Worm (Caenorhabditis elegans) whole organism, young adult: ENCODE measurements around the gene nhr-193.

Source experiments
- F23B12.7 ChIP-seq: sonication (generic microtip); optimal IDR thresholded peaks from 2 replicates; lab custom pipeline; 2017; ENCODE audit warnings: missing genetic modification characterization, mild to moderate bottlenecking, missing compliant biosample characterization, antibody characterized with exemption, moderate library complexity; ENCODE audit not compliant: insufficient read depth
- F39B2.1 ChIP-seq: fragments of 200-800 bp; sonication (Bioruptor generic); IDR thresholded peaks from 2 replicates; pipeline ENCODE4 v1.3.6; 2022; ENCODE audit warnings: missing genetic modification reagents, missing genetic modification characterization, missing compliant biosample characterization
- T26A5.8 ChIP-seq: sonication (generic microtip); optimal IDR thresholded peaks from 2 replicates; lab custom pipeline; 2016; ENCODE audit warnings: missing genetic modification characterization, missing compliant biosample characterization
- ama-1 ChIP-seq, 3 experiments: fragments of 150-350 bp in 1 of 3; sonication (generic microtip) in 2 of 3; optimal IDR thresholded peaks; 2 replicates each; lab custom pipeline; 2014 to 2018; ENCODE audit warnings: missing biosample characterization in 2 of 3, missing genetic modification characterization in 2 of 3, missing genetic modification reagents in 2 of 3
- lin-35 ChIP-seq, 3 experiments: fragments of 150-350 bp in 2 of 3; sonication (generic microtip) in 1 of 3; optimal IDR thresholded peaks; 2 replicates each; lab custom pipeline; 2014 to 2018; ENCODE audit warnings: missing biosample characterization in 3 of 3, missing genetic modification characterization in 3 of 3, missing genetic modification reagents in 3 of 3
- nhr-27 ChIP-seq: fragments of 200-800 bp; sonication (Bioruptor generic); optimal IDR thresholded peaks from 2 replicates; lab custom pipeline; 2018; ENCODE audit warnings: mild to moderate bottlenecking, missing genetic modification characterization, moderate library complexity, missing compliant biosample characterization
- pha-4 ChIP-seq: fragments of 150-350 bp; sonication (generic microtip); optimal IDR thresholded peaks from 2 replicates; lab custom pipeline; 2014; ENCODE audit warnings: missing biosample characterization, missing genetic modification reagents, missing genetic modification characterization
- unc-130 ChIP-seq: sonication (generic microtip); optimal IDR thresholded peaks from 2 replicates; lab custom pipeline; 2016; ENCODE audit warnings: missing genetic modification reagents, missing genetic modification characterization, missing compliant biosample characterization
- unc-62 ChIP-seq: fragments of 150-350 bp; optimal IDR thresholded peaks from 2 replicates; lab custom pipeline; 2014; ENCODE audit warnings: missing biosample characterization, missing genetic modification reagents, missing genetic modification characterization
- xnd-1 ChIP-seq: sonication (generic microtip); optimal IDR thresholded peaks from 2 replicates; lab custom pipeline; 2016; ENCODE audit warnings: missing genotype, missing genetic modification reagents, missing genetic modification characterization, missing compliant biosample characterization
- ztf-22 ChIP-seq: fragments of 200-800 bp; sonication (Bioruptor generic); optimal IDR thresholded peaks from 2 replicates; lab custom pipeline; 2018; ENCODE audit warnings: mild to moderate bottlenecking, missing genetic modification characterization, moderate library complexity, missing compliant biosample characterization

ce11 chrV:16292409-16292808 is 49.7 kb upstream of the nhr-193 start, which contains the start of gene oac-5:
- TF ChIP-seq F23B12.7 (tag; lab: Kevin White, UChicago) = no peak
- no peak for TF ChIP-seq pha-4 (tag; lab: Kevin White, UChicago)
- no peak for TF ChIP-seq xnd-1 (tag; lab: Kevin White, UChicago)
- no peak for TF ChIP-seq nhr-27
- TF ChIP-seq ztf-22 (GFP tag; lab: Kevin White, UChicago) = no peak
- no peak for TF ChIP-seq F39B2.1 (GFP tag; lab: Robert Waterston, UW)
- TF ChIP-seq unc-130 (GFP tag; lab: Kevin White, UChicago) = no peak
- TF ChIP-seq ama-1 (optimal IDR thresholded peaks at IDR 0.05; lab: Kevin White, UChicago) = no peak
- TF ChIP-seq ama-1 (GFP tag; optimal IDR thresholded peaks at IDR 0.05; lab: Kevin White, UChicago) = no peak
- TF ChIP-seq T26A5.8 (tag; lab: Kevin White, UChicago) = no peak
- no peak for TF ChIP-seq lin-35 (GFP tag; optimal IDR thresholded peaks at IDR 0.05; lab: Kevin White, UChicago)
- TF ChIP-seq unc-62 (GFP tag; lab: Kevin White, UChicago) = no peak
